Worm (Caenorhabditis elegans): ENCODE measurements around the gene F49C12.3.
A peak's percentile ranks its signal among the peaks of the same experiment; 100 is the strongest.
"Not testable (repeated sequence)": the region's sequence is repeated elsewhere in the genome, so short reads cannot be mapped to it uniquely, and the experiment has no call there.

F49C12.3 gene

DNA sequence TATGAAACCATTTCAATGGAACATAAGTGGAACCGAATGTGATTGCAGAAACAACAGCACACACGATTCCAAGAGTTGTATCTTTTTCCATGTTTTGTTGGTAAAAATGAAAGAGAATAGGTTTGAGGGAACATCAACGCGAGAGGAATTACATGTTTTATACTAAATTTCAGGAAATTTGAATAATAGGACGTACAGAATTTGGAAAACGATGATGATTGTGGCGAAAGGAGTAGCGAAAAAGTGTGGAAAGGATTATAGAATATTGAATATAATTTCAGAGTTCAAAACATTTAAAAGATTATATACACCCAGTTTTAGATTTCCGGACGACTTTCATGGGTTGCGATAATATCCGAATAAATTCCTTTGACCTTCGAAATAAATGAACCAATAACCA is 8.7 kb downstream of the F49C12.3 start, which contains the start of gene F49C12.6:
TSS of gene F49C12.6 (minus strand) at position 101 of the 400 bp plus-strand sequence.
- TF ChIP-seq hmbx-1 (tag; optimal IDR thresholded peaks at IDR 0.05), result no peak
- TF ChIP-seq tra-4 (tag; optimal IDR thresholded peaks at IDR 0.05), result no peak
- no peak for TF ChIP-seq tbx-11 (GFP tag; IDR thresholded peaks at IDR 0.05)
- no peak for TF ChIP-seq ceh-36 (tag; optimal IDR thresholded peaks at IDR 0.05)
- no peak for TF ChIP-seq aly-1 (tag; optimal IDR thresholded peaks at IDR 0.05)

ce11 chrIV:9310935-9311566 is 10.8 kb downstream of the F49C12.3 start:
- no peak for TF ChIP-seq pes-1 (GFP tag; IDR thresholded peaks at IDR 0.05)
- TF ChIP-seq tra-4 (tag; optimal IDR thresholded peaks at IDR 0.05), result no peak
- no peak for TF ChIP-seq tbx-11 (GFP tag; IDR thresholded peaks at IDR 0.05)
- no peak for TF ChIP-seq ets-7 (tag; optimal IDR thresholded peaks at IDR 0.05)
- TF ChIP-seq hmbx-1 (tag; optimal IDR thresholded peaks at IDR 0.05), result no peak
- no peak for TF ChIP-seq hmg-4 (GFP tag; optimal IDR thresholded peaks at IDR 0.05)
- no peak for TF ChIP-seq sea-1 (GFP tag; conservative IDR thresholded peaks at IDR 0.05)
- TF ChIP-seq hnd-1 (tag; optimal IDR thresholded peaks at IDR 0.05), result no peak
- no peak for TF ChIP-seq ama-1 (optimal IDR thresholded peaks at IDR 0.05)
- no peak for TF ChIP-seq B0310.2 (tag; optimal IDR thresholded peaks at IDR 0.05)
- TF ChIP-seq ceh-36 (tag; optimal IDR thresholded peaks at IDR 0.05), result no peak
- no peak for TF ChIP-seq F13C5.2 (tag; optimal IDR thresholded peaks at IDR 0.05)
- TF ChIP-seq ceh-13 (GFP tag; optimal IDR thresholded peaks at IDR 0.05), result no peak
- no peak for TF ChIP-seq tbx-37 (GFP tag; conservative IDR thresholded peaks at IDR 0.05)

ce11 chrIV:9312827-9313226 is 12.6 kb downstream of the F49C12.3 start, which contains the start of gene F49C12.7:
Gene F49C12.7, minus strand, starts transcription at chrIV:9312927.
- TF ChIP-seq pes-1 (GFP tag; IDR thresholded peaks at IDR 0.05); ceh-36 (tag; optimal IDR thresholded peaks at IDR 0.05); scrt-1 (GFP tag; IDR thresholded peaks at IDR 0.05): not testable (repeated sequence)

DNA sequence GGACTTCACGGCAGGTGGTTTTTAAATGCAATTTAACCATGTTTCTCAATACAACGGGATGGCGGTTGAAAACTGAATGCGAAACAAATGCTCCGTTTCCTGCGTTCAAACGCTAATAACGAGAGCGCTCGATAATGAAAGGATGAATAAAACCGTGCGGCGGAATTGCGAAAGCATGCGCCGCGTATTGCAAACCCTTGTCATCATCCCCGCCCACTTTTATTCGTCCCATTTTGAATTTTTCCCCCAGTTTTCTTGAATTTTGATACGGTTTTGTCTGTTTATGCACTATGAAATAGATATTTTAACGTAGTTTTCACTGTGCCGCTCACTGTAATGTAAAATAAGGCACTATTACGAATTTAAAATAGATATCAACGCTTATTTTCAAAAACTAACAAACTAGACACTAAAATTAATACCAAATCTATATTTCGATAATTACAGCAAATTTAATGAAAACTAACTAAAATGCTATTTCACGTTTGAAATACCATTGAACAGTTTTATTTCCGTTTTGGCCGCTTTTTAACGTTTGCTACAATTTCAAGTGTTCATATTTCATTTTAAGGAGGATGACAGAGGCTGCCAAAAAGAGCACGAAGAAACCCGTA is 15.9 kb downstream of the F49C12.3 start, which contains the start of the genes F49C12.9 and rpn-7:
TSS of gene F49C12.9 (minus strand) at position 148 of the 614 bp plus-strand sequence.
TSS of gene rpn-7 (plus strand) at position 564 of the 614 bp plus-strand sequence.
- TF ChIP-seq ceh-13 (GFP tag; optimal IDR thresholded peaks at IDR 0.05), result peak; percentile 15
- peak; percentile 65; the same call in 1 of the 2 replicates for TF ChIP-seq scrt-1 (GFP tag; IDR thresholded peaks at IDR 0.05)
- TF ChIP-seq hmbx-1 (tag; optimal IDR thresholded peaks at IDR 0.05), result no peak
- no peak for TF ChIP-seq hnd-1 (tag; optimal IDR thresholded peaks at IDR 0.05)
- no peak for TF ChIP-seq B0310.2 (tag; optimal IDR thresholded peaks at IDR 0.05)
- TF ChIP-seq F13C5.2 (tag; optimal IDR thresholded peaks at IDR 0.05), result peak; percentile 91
- peak; percentile 38 for TF ChIP-seq aly-1 (tag; optimal IDR thresholded peaks at IDR 0.05)
- TF ChIP-seq pes-1 (GFP tag; IDR thresholded peaks at IDR 0.05), result no peak; the same call in 1 of the 2 replicates
- TF ChIP-seq hmg-4 (GFP tag; optimal IDR thresholded peaks at IDR 0.05), result no peak
- peak; percentile 63 for TF ChIP-seq ets-7 (tag; optimal IDR thresholded peaks at IDR 0.05)
- peak; percentile 58 for TF ChIP-seq ceh-36 (tag; optimal IDR thresholded peaks at IDR 0.05)
- peak; percentile 43; the same call in 1 of the 2 replicates for TF ChIP-seq tbx-37 (GFP tag; conservative IDR thresholded peaks at IDR 0.05)
- TF ChIP-seq flt-1 (GFP tag; IDR thresholded peaks at IDR 0.05), result no peak; the same call in 1 of the 2 replicates
- TF ChIP-seq tra-4 (tag; optimal IDR thresholded peaks at IDR 0.05), result no peak
- peak; percentile 68 for TF ChIP-seq sea-1 (GFP tag; conservative IDR thresholded peaks at IDR 0.05)
- TF ChIP-seq ama-1 (optimal IDR thresholded peaks at IDR 0.05), result no peak
- peak; percentile 62; the same call in 1 of the 2 replicates for TF ChIP-seq tbx-11 (GFP tag; IDR thresholded peaks at IDR 0.05)

DNA sequence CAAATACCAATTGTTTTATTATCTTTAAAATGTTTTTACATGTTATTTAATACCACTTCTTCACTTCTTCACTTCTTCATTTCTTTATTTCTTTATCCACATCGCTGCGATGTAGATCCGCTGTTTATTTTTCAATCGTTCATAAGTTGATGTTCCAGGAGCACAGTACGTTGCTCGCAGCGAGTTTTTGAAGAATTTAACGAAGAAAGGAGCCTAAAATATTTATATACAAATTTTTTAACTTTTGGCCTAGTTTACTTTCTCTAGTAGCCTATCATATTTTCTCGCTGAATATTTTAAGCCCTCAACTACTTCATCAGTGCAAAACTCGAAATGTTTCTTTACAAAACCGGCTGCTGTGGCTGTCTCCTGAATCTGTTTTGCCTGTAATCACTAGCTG is 17.9 kb downstream of the F49C12.3 start:
- no peak for TF ChIP-seq tbx-11 (GFP tag; IDR thresholded peaks at IDR 0.05)
- no peak for TF ChIP-seq ama-1 (optimal IDR thresholded peaks at IDR 0.05)
- TF ChIP-seq F13C5.2 (tag; optimal IDR thresholded peaks at IDR 0.05), result no peak
- TF ChIP-seq pes-1 (GFP tag; IDR thresholded peaks at IDR 0.05), result no peak
- no peak for TF ChIP-seq ceh-13 (GFP tag; optimal IDR thresholded peaks at IDR 0.05)
- no peak for TF ChIP-seq B0310.2 (tag; optimal IDR thresholded peaks at IDR 0.05)
- no peak for TF ChIP-seq aly-1 (tag; optimal IDR thresholded peaks at IDR 0.05)
- no peak for TF ChIP-seq hnd-1 (tag; optimal IDR thresholded peaks at IDR 0.05)
- no peak for TF ChIP-seq sea-1 (GFP tag; conservative IDR thresholded peaks at IDR 0.05)
- TF ChIP-seq scrt-1 (GFP tag; IDR thresholded peaks at IDR 0.05), result no peak
- no peak for TF ChIP-seq hmg-4 (GFP tag; optimal IDR thresholded peaks at IDR 0.05)
- no peak for TF ChIP-seq ets-7 (tag; optimal IDR thresholded peaks at IDR 0.05)
- TF ChIP-seq ceh-36 (tag; optimal IDR thresholded peaks at IDR 0.05), result no peak
- TF ChIP-seq hmbx-1 (tag; optimal IDR thresholded peaks at IDR 0.05), result no peak
- no peak for TF ChIP-seq tbx-37 (GFP tag; conservative IDR thresholded peaks at IDR 0.05)

- TF ChIP-seq hnd-1 (tag; optimal IDR thresholded peaks at IDR 0.05) (no peak), pes-1 (GFP tag; IDR thresholded peaks at IDR 0.05) (no peak), flt-1 (GFP tag; IDR thresholded peaks at IDR 0.05) (no peak), hmbx-1 (tag; optimal IDR thresholded peaks at IDR 0.05) (no peak), scrt-1 (GFP tag; IDR thresholded peaks at IDR 0.05) (no peak), ceh-36 (tag; optimal IDR thresholded peaks at IDR 0.05) (no peak), hmg-4 (GFP tag; optimal IDR thresholded peaks at IDR 0.05) (no peak), F13C5.2 (tag; optimal IDR thresholded peaks at IDR 0.05) (no peak)
Observed at ce11 chrIV:9319080-9319479, 18.9 kb downstream of the F49C12.3 start, which contains the start of the genes F49C12.11 and nemt-1. Gene F49C12.11, plus strand, starts transcription at chrIV:9319380. Gene nemt-1, minus strand, starts transcription at chrIV:9319439.

DNA sequence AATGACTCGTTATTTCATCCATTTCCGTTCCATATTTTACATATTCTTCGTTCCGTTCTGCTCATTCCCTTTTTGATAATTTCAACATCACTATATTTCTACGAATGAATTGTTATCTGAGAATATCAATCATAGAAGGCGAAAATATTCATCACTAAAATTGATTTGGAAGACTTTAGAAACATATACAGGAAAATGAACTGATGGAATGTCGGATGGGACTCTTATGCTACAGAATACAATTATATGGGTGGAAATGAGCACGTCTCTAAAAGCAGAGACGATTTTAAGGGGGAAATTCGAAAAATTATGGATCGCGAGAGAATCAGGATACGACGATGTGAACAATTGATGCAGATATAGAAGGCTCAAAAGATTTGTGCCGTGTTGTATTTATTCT is 19.8 kb downstream of the F49C12.3 start:
- TF ChIP-seq hmbx-1 (tag; optimal IDR thresholded peaks at IDR 0.05), result no peak
- no peak for TF ChIP-seq pes-1 (GFP tag; IDR thresholded peaks at IDR 0.05)
- TF ChIP-seq flt-1 (GFP tag; IDR thresholded peaks at IDR 0.05), result no peak
- no peak for TF ChIP-seq aly-1 (tag; optimal IDR thresholded peaks at IDR 0.05)
- TF ChIP-seq scrt-1 (GFP tag; IDR thresholded peaks at IDR 0.05), result no peak
- TF ChIP-seq B0310.2 (tag; optimal IDR thresholded peaks at IDR 0.05), result no peak
- TF ChIP-seq ama-1 (optimal IDR thresholded peaks at IDR 0.05), result no peak
- TF ChIP-seq ceh-13 (GFP tag; optimal IDR thresholded peaks at IDR 0.05), result no peak
- no peak for TF ChIP-seq tbx-11 (GFP tag; IDR thresholded peaks at IDR 0.05)
